Fruit fly (Drosophila melanogaster): ENCODE results near the gene CG7523.

- TF ChIP-seq CG7101 (tag; optimal IDR thresholded peaks at IDR 0.05) (no peak), CG1620 (GFP tag; optimal IDR thresholded peaks at IDR 0.05) (no peak), CG14711 (tag; optimal IDR thresholded peaks at IDR 0.05) (no peak), CG12768 (GFP tag; optimal IDR thresholded peaks at IDR 0.05) (no peak), CG5204 (GFP tag; optimal IDR thresholded peaks at IDR 0.05) (no peak), tj (GFP tag; optimal IDR thresholded peaks at IDR 0.05) (no peak), Mnt (GFP tag; optimal IDR thresholded peaks at IDR 0.05) (no peak), CG11617 (GFP tag; optimal IDR thresholded peaks at IDR 0.05) (no peak), toe (GFP tag; optimal IDR thresholded peaks at IDR 0.05) (no peak), kay (GFP tag; ENCODE audit: borderline replicate concordance) (no peak)
Observed at dm6 chr3R:17655040-17655439, 15.7 kb downstream of the CG7523 start.

Measured in whole organism, adult.